Worm (Caenorhabditis elegans): ENCODE measurements around the gene K08D9.2.

The K08D9.2 gene

DNA sequence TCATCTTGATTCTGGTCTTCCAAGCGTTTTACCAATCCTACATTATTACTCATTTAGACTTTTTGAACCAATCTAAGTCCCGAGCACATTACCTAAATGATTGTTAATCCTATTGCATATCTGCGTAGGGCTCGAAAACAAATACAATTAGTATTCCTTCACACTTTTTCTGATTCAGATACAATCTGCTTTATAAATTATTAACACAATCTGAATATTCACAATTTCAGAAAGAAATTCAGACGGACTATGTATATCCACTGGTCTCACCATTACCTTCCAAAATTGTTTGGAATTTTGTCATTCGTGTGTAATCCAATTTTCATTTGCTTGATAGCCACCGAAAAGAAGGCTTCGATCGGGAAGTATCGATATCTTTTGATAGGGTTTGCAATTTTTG lies 13.7 kb downstream of the K08D9.2 start, which contains the start of gene srj-11:
srj-11 (plus strand) TSS at position 250 of the 400 bp plus-strand sequence.
- TF ChIP-seq aly-2 (tag; optimal IDR thresholded peaks at IDR 0.05) (no peak), nhr-23 (tag; optimal IDR thresholded peaks at IDR 0.05) (no peak), nfya-1 (tag; optimal IDR thresholded peaks at IDR 0.05; ENCODE audit: insufficient read depth) (no peak), mml-1 (tag; optimal IDR thresholded peaks at IDR 0.05) (no peak), pqm-1 (tag; optimal IDR thresholded peaks at IDR 0.05) (no peak), elt-2 (tag; optimal IDR thresholded peaks at IDR 0.05) (no peak), fos-1 (tag; optimal IDR thresholded peaks at IDR 0.05) (no peak), nhr-11 (tag; optimal IDR thresholded peaks at IDR 0.05) (no peak), ztf-4 (tag; optimal IDR thresholded peaks at IDR 0.05) (no peak), nhr-43 (tag; optimal IDR thresholded peaks at IDR 0.05; ENCODE audit: poor library complexity, severe bottlenecking) (no peak), lin-39 (tag; optimal IDR thresholded peaks at IDR 0.05) (no peak), skn-1 (tag; optimal IDR thresholded peaks at IDR 0.05) (no peak), lsy-12 (tag; optimal IDR thresholded peaks at IDR 0.05) (no peak), eor-1 (tag; optimal IDR thresholded peaks at IDR 0.05) (no peak)

DNA sequence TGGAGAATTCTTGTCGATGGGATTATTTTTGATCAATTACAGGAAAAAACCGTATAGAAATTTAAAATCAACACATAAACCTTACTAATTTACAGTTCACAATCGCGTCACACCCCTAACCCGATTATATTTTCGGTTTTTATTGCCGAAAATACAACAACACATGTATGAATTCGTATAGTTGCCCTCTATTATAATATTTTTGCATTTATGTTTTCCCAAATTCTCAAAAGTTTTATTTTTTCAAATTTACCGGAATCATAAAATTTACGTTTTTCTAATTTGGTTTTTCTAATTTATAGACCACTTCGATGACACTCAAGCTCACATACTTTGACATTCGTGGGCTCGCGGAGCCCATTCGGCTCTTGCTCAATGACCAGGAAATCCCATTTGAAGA lies 15.5 kb downstream of the K08D9.2 start, which contains the start of gene gst-23:
gst-23 (plus strand) TSS at position 301 of the 400 bp plus-strand sequence.
- TF ChIP-seq mml-1 (tag; optimal IDR thresholded peaks at IDR 0.05), result no peak
- TF ChIP-seq elt-3 (tag; optimal IDR thresholded peaks at IDR 0.05), result no peak
- no peak for TF ChIP-seq ceh-16 (tag; optimal IDR thresholded peaks at IDR 0.05)
- TF ChIP-seq daf-12 (tag; optimal IDR thresholded peaks at IDR 0.05), result no peak
- no peak for TF ChIP-seq egl-5 (tag; optimal IDR thresholded peaks at IDR 0.05)
- no peak for TF ChIP-seq lsy-12 (tag; optimal IDR thresholded peaks at IDR 0.05)
- no peak for TF ChIP-seq nhr-12 (tag; optimal IDR thresholded peaks at IDR 0.05)
- TF ChIP-seq unc-39 (tag; optimal IDR thresholded peaks at IDR 0.05), result no peak

DNA sequence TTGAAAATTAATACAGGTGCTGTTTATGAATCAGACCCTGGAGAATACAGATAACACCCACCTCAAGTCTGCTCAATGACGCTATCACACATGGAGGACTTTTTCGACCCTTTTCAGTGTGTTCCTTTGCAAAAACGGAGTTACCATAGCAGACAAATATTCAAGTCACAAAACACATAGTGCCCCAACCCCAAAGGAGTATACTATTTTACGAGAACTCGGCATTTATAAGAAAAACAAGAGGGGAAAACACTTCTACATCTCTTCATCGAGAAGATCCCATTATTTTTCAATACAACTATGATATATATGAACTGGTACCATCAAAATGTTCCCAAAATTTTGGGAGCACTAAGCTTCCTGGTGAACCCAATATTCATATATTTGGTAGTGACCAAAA lies 17.2 kb downstream of the K08D9.2 start, which contains the start of gene srj-7:
srj-7 (plus strand) TSS at position 301 of the 400 bp plus-strand sequence.
- TF ChIP-seq R02D3.7 (tag; optimal IDR thresholded peaks at IDR 0.05) (no peak), daf-12 (tag; optimal IDR thresholded peaks at IDR 0.05) (no peak), sea-2 (GFP tag; optimal IDR thresholded peaks at IDR 0.05) (no peak), egl-5 (tag; optimal IDR thresholded peaks at IDR 0.05) (no peak), nhr-25 (tag; optimal IDR thresholded peaks at IDR 0.05) (no peak), eor-1 (tag; optimal IDR thresholded peaks at IDR 0.05) (no peak), mml-1 (tag; optimal IDR thresholded peaks at IDR 0.05) (no peak)

DNA sequence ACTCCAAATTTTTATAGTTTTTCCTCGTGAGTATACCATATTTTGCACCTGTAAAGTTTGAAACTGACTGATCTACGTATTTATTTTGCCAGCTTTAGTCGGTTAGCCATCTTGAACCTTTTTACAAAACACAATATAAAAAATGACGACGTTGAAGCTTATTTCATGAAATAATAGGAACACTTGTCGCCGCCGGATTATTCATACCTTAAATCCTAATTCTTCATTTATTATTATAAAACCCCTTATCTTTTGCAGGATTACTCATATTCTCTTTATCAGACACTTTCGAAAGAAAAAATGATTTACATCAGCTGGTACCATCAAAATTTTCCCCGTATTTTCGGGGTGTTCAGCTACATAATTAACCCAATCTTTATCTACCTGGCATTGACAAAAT lies 20.0 kb downstream of the K08D9.2 start, which contains the start of gene srj-8:
srj-8 (plus strand) TSS at position 301 of the 400 bp plus-strand sequence.
- TF ChIP-seq fos-1 (tag; optimal IDR thresholded peaks at IDR 0.05), result no peak
- no peak for TF ChIP-seq nhr-237 (tag; optimal IDR thresholded peaks at IDR 0.05)
- no peak for TF ChIP-seq nhr-28 (tag; optimal IDR thresholded peaks at IDR 0.05)
- no peak for TF ChIP-seq ceh-9 (tag; optimal IDR thresholded peaks at IDR 0.05)
- TF ChIP-seq nfya-1 (tag; optimal IDR thresholded peaks at IDR 0.05; ENCODE audit: insufficient read depth), result no peak
- no peak for TF ChIP-seq zag-1 (tag; optimal IDR thresholded peaks at IDR 0.05)
- TF ChIP-seq jun-1 (tag; optimal IDR thresholded peaks at IDR 0.05), result no peak
- no peak for TF ChIP-seq elt-1 (tag; optimal IDR thresholded peaks at IDR 0.05)
- TF ChIP-seq nhr-77 (tag; optimal IDR thresholded peaks at IDR 0.05), result no peak
- no peak for TF ChIP-seq mml-1 (tag; optimal IDR thresholded peaks at IDR 0.05)
- TF ChIP-seq sea-2 (GFP tag; optimal IDR thresholded peaks at IDR 0.05), result no peak
- no peak for TF ChIP-seq tbx-2 (tag; optimal IDR thresholded peaks at IDR 0.05)
- no peak for TF ChIP-seq lsy-12 (tag; optimal IDR thresholded peaks at IDR 0.05)
- no peak for TF ChIP-seq hmg-11 (tag; optimal IDR thresholded peaks at IDR 0.05)
- no peak for TF ChIP-seq nhr-11 (tag; optimal IDR thresholded peaks at IDR 0.05)
- no peak for TF ChIP-seq ama-1 (optimal IDR thresholded peaks at IDR 0.05)
- TF ChIP-seq ceh-28 (tag; optimal IDR thresholded peaks at IDR 0.05), result no peak

DNA sequence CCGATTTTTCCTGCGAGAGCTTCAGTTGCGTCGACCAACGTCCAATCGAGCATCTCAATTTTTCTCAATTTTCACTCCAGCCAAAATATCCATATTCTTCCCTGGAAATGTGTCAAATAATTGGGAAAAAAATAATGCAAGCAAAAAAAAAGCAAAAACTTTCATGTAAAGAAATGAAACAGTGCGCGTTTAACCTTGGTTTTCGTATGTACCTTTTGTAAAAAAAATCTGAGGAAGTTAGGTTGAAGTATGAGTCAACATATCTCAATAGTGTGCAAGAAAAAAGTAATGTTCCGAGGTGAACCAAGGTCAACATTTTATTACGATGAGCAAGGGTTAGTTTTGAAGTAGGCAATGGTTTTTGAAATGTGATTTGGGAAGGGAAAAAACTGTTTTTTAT lies 22.7 kb downstream of the K08D9.2 start, which contains the start of gene T28A11.13:
T28A11.13 (minus strand) TSS at position 101 of the 400 bp plus-strand sequence.
- no peak for TF ChIP-seq lin-15B (tag; optimal IDR thresholded peaks at IDR 0.05)
- no peak for TF ChIP-seq jun-1 (tag; optimal IDR thresholded peaks at IDR 0.05)
- TF ChIP-seq elt-2 (tag; optimal IDR thresholded peaks at IDR 0.05), result no peak
- TF ChIP-seq skn-1 (tag; optimal IDR thresholded peaks at IDR 0.05), result no peak
- TF ChIP-seq hmg-11 (tag; optimal IDR thresholded peaks at IDR 0.05), result no peak
- no peak for TF ChIP-seq ztf-11 (tag; optimal IDR thresholded peaks at IDR 0.05)
- TF ChIP-seq elt-1 (tag; optimal IDR thresholded peaks at IDR 0.05), result no peak
- no peak for TF ChIP-seq nhr-76 (tag; optimal IDR thresholded peaks at IDR 0.05)
- no peak for TF ChIP-seq ztf-4 (tag; optimal IDR thresholded peaks at IDR 0.05)
- TF ChIP-seq elt-3 (tag; optimal IDR thresholded peaks at IDR 0.05), result no peak
- TF ChIP-seq nhr-77 (tag; optimal IDR thresholded peaks at IDR 0.05), result no peak
